Worm (Caenorhabditis elegans) whole organism, L1 larva: ENCODE data around the gene ZK131.11.
A peak's percentile ranks its signal among the peaks of the same experiment; 100 is the strongest.

Source experiments
- C04F5.9 ChIP-seq: sonication (generic microtip); optimal IDR thresholded peaks from 2 replicates; lab custom pipeline; 2016; ENCODE audit warnings: missing genetic modification characterization, missing compliant biosample characterization
- F16B12.6 ChIP-seq: fragments of 150-350 bp; optimal IDR thresholded peaks from 2 replicates; lab custom pipeline; 2014; ENCODE audit warnings: missing biosample characterization, missing genetic modification characterization
- Y116A8C.19 ChIP-seq: sonication (generic microtip); optimal IDR thresholded peaks from 2 replicates; lab custom pipeline; 2016; ENCODE audit warnings: missing compliant biosample characterization, missing genetic modification characterization, borderline replicate concordance
- aha-1 ChIP-seq: fragments of 150-350 bp; optimal IDR thresholded peaks from 2 replicates; lab custom pipeline; 2014; ENCODE audit warnings: missing biosample characterization, missing genetic modification characterization
- ceh-63 ChIP-seq: fragments of 200-800 bp; sonication (Bioruptor generic); optimal IDR thresholded peaks from 2 replicates; lab custom pipeline; 2018; ENCODE audit warnings: mild to moderate bottlenecking, missing genetic modification characterization, missing compliant biosample characterization
- ceh-82 ChIP-seq, 3 experiments: fragments of 150-350 bp in 1 of 3; sonication (generic microtip) in 2 of 3; optimal IDR thresholded peaks; 2 replicates each; lab custom pipeline; 2014 to 2017; ENCODE audit warnings: missing biosample characterization in 3 of 3, missing genetic modification characterization in 3 of 3
- ces-1 ChIP-seq: fragments of 150-350 bp; optimal IDR thresholded peaks from 2 replicates; lab custom pipeline; 2014; ENCODE audit warnings: missing biosample characterization, missing genetic modification reagents, missing genetic modification characterization
- dsc-1 ChIP-seq: sonication (generic microtip); optimal IDR thresholded peaks from 2 replicates; lab custom pipeline; 2016; ENCODE audit warnings: mild to moderate bottlenecking, missing genetic modification characterization, missing compliant biosample characterization
- efl-1 ChIP-seq, 4 experiments: fragments of 150-350 bp; optimal IDR thresholded peaks in 3 of 4; peaks in 1 of 4; 1 replicate in 1 of 4; 2 replicates in 3 of 4; lab custom pipeline; 2014; ENCODE audit warnings: missing biosample characterization in 2 of 4, missing genetic modification characterization in 2 of 4, missing genetic modification reagents in 2 of 4
- egl-13 ChIP-seq: sonication (generic microtip); optimal IDR thresholded peaks from 2 replicates; lab custom pipeline; 2016; ENCODE audit warnings: missing genotype, missing genetic modification reagents, missing genetic modification characterization, missing compliant biosample characterization
- elt-2 ChIP-seq: sonication (generic microtip); optimal IDR thresholded peaks from 2 replicates; lab custom pipeline; 2016; ENCODE audit warnings: missing genetic modification characterization, mild to moderate bottlenecking, inconsistent platforms, missing compliant biosample characterization, missing genetic modification reagents
- elt-3 ChIP-seq, 6 experiments: fragments of 150-350 bp in 1 of 6; sonication (generic microtip); optimal IDR thresholded peaks; 2 replicates each; lab custom pipeline; 2017 to 2018; ENCODE audit warnings: missing biosample characterization in 6 of 6, missing genetic modification characterization in 6 of 6, inconsistent platforms in 1 of 6
- fkh-4 ChIP-seq: sonication (generic microtip); optimal IDR thresholded peaks from 2 replicates; lab custom pipeline; 2016; ENCODE audit warnings: missing compliant biosample characterization, missing genetic modification characterization, borderline replicate concordance
- fkh-8 ChIP-seq: sonication (generic microtip); optimal IDR thresholded peaks from 2 replicates; lab custom pipeline; 2016; ENCODE audit warnings: mild to moderate bottlenecking, missing genetic modification characterization, missing compliant biosample characterization
- fos-1 ChIP-seq: fragments of 150-350 bp; optimal IDR thresholded peaks from 2 replicates; lab custom pipeline; 2014; ENCODE audit warnings: missing biosample characterization, missing genetic modification characterization
- grh-1 ChIP-seq: fragments of 200-800 bp; sonication (Bioruptor generic); IDR thresholded peaks from 2 replicates; pipeline ENCODE4 v1.3.6; 2022; ENCODE audit warnings: missing genetic modification reagents, missing genetic modification characterization, missing compliant biosample characterization
- hpl-2 ChIP-seq: fragments of 150-350 bp; optimal IDR thresholded peaks from 2 replicates; lab custom pipeline; 2014; ENCODE audit warnings: missing biosample characterization, missing genetic modification reagents, missing genetic modification characterization
- lin-13 ChIP-seq: fragments of 150-350 bp; optimal IDR thresholded peaks from 2 replicates; lab custom pipeline; 2014; ENCODE audit warnings: missing biosample characterization, missing genetic modification reagents, missing genetic modification characterization
- lin-14 ChIP-seq: fragments of 200-800 bp; sonication (Bioruptor generic); optimal IDR thresholded peaks from 2 replicates; lab custom pipeline; 2018; ENCODE audit warnings: mild to moderate bottlenecking, missing genetic modification characterization, moderate library complexity, missing compliant biosample characterization
- lin-15B ChIP-seq: fragments of 150-350 bp; sonication (generic microtip); optimal IDR thresholded peaks from 3 replicates; lab custom pipeline; 2014; ENCODE audit warnings: missing biosample characterization, missing genetic modification characterization
- lin-35 ChIP-seq, 2 experiments: fragments of 150-350 bp; optimal IDR thresholded peaks; 2 replicates each; lab custom pipeline; 2014; ENCODE audit warnings: missing biosample characterization in 2 of 2, missing genetic modification characterization in 2 of 2, missing genetic modification reagents in 2 of 2
- lin-39 ChIP-seq: fragments of 150-350 bp; optimal IDR thresholded peaks from 2 replicates; lab custom pipeline; 2014; ENCODE audit warnings: missing biosample characterization, missing genetic modification reagents, missing genetic modification characterization
- mab-9 ChIP-seq: fragments of 200-800 bp; sonication (Bioruptor generic); IDR thresholded peaks from 2 replicates; pipeline ENCODE4 v1.3.6; 2022; ENCODE audit warnings: missing genetic modification reagents, missing genetic modification characterization, missing compliant biosample characterization
- mep-1 ChIP-seq: fragments of 150-350 bp; optimal IDR thresholded peaks from 2 replicates; lab custom pipeline; 2014; ENCODE audit warnings: missing biosample characterization, missing genetic modification characterization
- nhr-20 ChIP-seq: sonication (generic microtip); optimal IDR thresholded peaks from 2 replicates; lab custom pipeline; 2016; ENCODE audit warnings: mild to moderate bottlenecking, missing genetic modification characterization, missing compliant biosample characterization
- nhr-28 ChIP-seq: fragments of 150-350 bp; optimal IDR thresholded peaks from 2 replicates; lab custom pipeline; 2014; ENCODE audit warnings: missing biosample characterization, missing genetic modification characterization
- nhr-76 ChIP-seq: sonication (generic microtip); optimal IDR thresholded peaks from 2 replicates; lab custom pipeline; 2017; ENCODE audit warnings: missing biosample characterization, missing genetic modification characterization
- nhr-84 ChIP-seq: sonication (generic microtip); optimal IDR thresholded peaks from 2 replicates; lab custom pipeline; 2017; ENCODE audit warnings: missing biosample characterization, missing genetic modification characterization
- pqm-1 ChIP-seq: sonication (generic microtip); optimal IDR thresholded peaks from 3 replicates; lab custom pipeline; 2017; ENCODE audit warnings: missing biosample characterization, missing genetic modification characterization
- rnt-1 ChIP-seq: sonication (generic microtip); optimal IDR thresholded peaks from 2 replicates; lab custom pipeline; 2016; ENCODE audit warnings: mild to moderate bottlenecking, missing genetic modification characterization, moderate library complexity, missing compliant biosample characterization
- snu-23 ChIP-seq: sonication (generic microtip); optimal IDR thresholded peaks from 2 replicates; lab custom pipeline; 2016; ENCODE audit warnings: missing genetic modification characterization, missing compliant biosample characterization
- sox-4 ChIP-seq: sonication (generic microtip); optimal IDR thresholded peaks from 2 replicates; lab custom pipeline; 2016; ENCODE audit warnings: missing genetic modification characterization, missing compliant biosample characterization
- sptf-1 ChIP-seq: fragments of 150-350 bp; optimal IDR thresholded peaks from 2 replicates; lab custom pipeline; 2014; ENCODE audit warnings: missing biosample characterization, missing genetic modification characterization
- swsn-7 ChIP-seq: sonication (generic microtip); optimal IDR thresholded peaks from 2 replicates; lab custom pipeline; 2016; ENCODE audit warnings: missing genetic modification characterization, missing compliant biosample characterization
- tlp-1 ChIP-seq: fragments of 150-350 bp; optimal IDR thresholded peaks from 2 replicates; lab custom pipeline; 2014; ENCODE audit warnings: missing biosample characterization, missing genetic modification characterization
- unc-130 ChIP-seq: fragments of 150-350 bp; optimal IDR thresholded peaks from 2 replicates; lab custom pipeline; 2017; ENCODE audit warnings: missing biosample characterization, missing genetic modification characterization, inconsistent platforms
- unc-62 ChIP-seq: fragments of 150-350 bp; optimal IDR thresholded peaks from 2 replicates; lab custom pipeline; 2014; ENCODE audit warnings: missing biosample characterization, missing genetic modification reagents, missing genetic modification characterization
- vab-15 ChIP-seq: sonication (generic microtip); optimal IDR thresholded peaks from 2 replicates; lab custom pipeline; 2017; ENCODE audit warnings: missing genotype, mild to moderate bottlenecking, missing genetic modification characterization, missing compliant biosample characterization
- zag-1 ChIP-seq: fragments of 150-350 bp; optimal IDR thresholded peaks from 2 replicates; lab custom pipeline; 2014; ENCODE audit warnings: missing biosample characterization, missing genetic modification characterization
- zip-4 ChIP-seq: fragments of 200-800 bp; sonication (Bioruptor generic); optimal IDR thresholded peaks from 2 replicates; lab custom pipeline; 2018; ENCODE audit warnings: mild to moderate bottlenecking, missing genetic modification characterization, moderate library complexity, missing compliant biosample characterization
- ztf-11 ChIP-seq, 2 experiments: sonication (generic microtip); optimal IDR thresholded peaks; 2 replicates each; lab custom pipeline; 2016 to 2017; ENCODE audit warnings: missing genetic modification characterization in 2 of 2, missing biosample characterization in 1 of 2, missing compliant biosample characterization in 1 of 2
- ztf-4 ChIP-seq: fragments of 150-350 bp; optimal IDR thresholded peaks from 2 replicates; lab custom pipeline; 2014; ENCODE audit warnings: missing biosample characterization, missing genetic modification characterization

The ZK131.11 gene

DNA sequence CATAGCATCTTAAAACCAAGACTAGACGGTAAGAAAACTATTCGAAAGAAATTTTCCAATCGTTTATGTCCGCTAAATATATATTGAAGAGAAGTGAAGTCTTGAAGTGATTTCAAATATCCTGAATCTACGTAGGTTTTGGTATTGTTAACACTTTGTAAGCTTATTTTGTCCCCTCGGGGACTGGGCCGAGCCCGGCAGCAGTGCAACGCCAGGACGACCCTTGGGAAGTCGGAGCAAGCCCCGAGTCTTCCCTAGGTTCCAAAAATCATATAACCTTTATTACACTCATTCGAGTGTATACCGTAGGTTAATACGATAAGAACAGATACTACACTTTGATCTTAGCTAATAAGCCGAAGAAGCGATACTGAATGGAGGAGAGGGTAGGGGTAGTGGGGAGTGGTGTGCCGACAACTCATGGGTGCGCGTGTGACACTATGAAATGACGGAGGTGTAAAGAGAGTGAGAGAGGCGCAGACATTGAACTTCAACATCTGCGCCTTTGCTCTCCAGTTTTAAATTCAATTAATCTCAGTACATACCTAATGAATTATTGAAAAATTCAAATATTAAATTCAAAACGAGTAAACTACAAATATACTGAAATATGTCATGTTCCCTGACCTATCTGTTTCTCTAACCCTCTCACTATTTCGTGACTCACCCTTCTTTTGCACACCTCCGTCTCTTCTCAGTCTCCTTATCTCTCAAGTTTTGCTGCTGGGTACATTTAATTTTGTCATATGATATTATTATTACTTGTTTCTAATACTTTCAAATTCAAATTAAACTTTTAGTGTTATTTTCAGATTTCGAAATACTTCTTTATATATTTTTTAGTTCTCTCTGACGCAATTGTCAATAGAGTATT is 37.3 kb downstream of the ZK131.11 start (continued):
- peak; percentile 32 for TF ChIP-seq elt-2
- peak; percentile 17 for TF ChIP-seq fos-1 (tag; lab: Kevin White, UChicago)
- peak; percentile 63 for TF ChIP-seq snu-23 (GFP tag; lab: Kevin White, UChicago)
- TF ChIP-seq lin-14 (GFP tag; lab: Kevin White, UChicago), result peak; percentile 74

- TF ChIP-seq sox-4, result no peak
- no peak for TF ChIP-seq mep-1 (tag; lab: Kevin White, UChicago)
- TF ChIP-seq efl-1 (optimal IDR thresholded peaks at IDR 0.05; lab: Kevin White, UChicago), result no peak
- TF ChIP-seq efl-1 (GFP tag; optimal IDR thresholded peaks at IDR 0.05 in 1 of 2; lab: Kevin White, UChicago), result peak in 1 of 2 experiments; percentile 74
Measured at ce11 chrII:13830255-13830654, 38.2 kb downstream of the ZK131.11 start, which contains the start of gene F08G2.4. F08G2.4 (plus strand) TSS chrII:13830602.

DNA sequence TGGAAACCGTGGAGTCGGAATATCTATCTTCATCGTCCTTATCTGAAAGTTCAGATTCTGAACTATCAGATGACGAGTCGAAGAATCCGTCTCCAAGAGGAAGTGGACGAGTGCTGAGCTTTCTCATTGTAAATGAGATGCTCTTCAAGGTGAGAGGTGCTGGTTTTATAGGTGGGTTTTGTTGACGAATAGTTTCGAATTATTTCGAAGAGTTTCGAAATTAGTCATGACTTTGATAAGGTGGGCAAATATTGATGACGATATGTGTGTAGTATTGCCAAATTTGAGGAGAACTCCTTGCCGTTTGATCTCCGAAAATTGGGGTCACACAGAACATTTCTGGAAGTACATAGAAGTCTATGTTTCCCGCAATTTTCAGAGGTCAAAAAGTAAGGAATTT is 41.5 kb downstream of the ZK131.11 start, which contains the start of gene F08G2.5:
TSS of gene F08G2.5 (minus strand) at position 127 of the 400 bp plus-strand sequence.
- TF ChIP-seq egl-13 (tag; lab: Kevin White, UChicago) (no peak), ztf-11 (tag; optimal IDR thresholded peaks at IDR 0.05; lab: Kevin White, UChicago) (no peak), zip-4 (GFP tag; lab: Kevin White, UChicago) (no peak), lin-35 (GFP tag; optimal IDR thresholded peaks at IDR 0.05; lab: Kevin White, UChicago) (peak in 1 of 2 experiments; percentile 33), unc-62 (GFP tag; lab: Kevin White, UChicago) (no peak)

DNA sequence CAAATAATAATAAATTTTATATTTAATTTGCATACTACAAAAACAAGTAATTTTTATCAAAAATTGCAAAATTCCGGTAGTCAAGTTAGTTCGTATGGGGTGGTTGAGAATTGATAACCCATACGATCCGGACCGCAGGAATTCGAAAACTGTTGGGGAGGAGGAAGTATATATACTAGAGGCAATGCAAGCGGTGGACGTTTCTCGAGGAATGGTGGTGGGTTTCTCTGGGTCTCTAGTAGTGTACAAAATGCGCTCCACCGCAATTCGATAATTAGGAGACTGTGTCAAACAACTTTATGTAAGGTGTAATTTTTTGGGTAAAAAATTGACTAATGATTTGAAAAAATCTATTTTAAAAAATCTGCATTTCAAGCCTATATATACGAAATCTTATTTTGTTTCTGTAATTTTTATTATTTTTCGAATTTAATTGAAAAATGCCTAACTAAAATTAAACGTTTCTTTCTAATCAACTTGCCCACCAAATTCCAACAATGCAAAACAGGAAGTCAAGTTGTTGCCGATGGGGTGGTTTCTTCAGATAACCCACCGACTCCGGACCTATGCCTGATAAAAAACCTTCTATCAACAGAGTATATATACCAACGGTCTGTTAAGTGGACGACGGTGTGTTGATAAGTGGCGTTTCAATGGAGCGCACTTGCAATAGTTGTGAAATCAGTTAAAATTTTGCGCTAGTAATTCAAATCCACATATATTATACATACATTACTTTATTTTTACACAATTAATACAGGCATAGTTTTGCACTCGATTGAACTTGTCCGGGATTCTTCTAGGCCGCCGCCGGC is 42.6 kb downstream of the ZK131.11 start:
- TF ChIP-seq fkh-8 (tag; lab: Kevin White, UChicago), result peak; percentile 89
- peak; percentile 97 for TF ChIP-seq unc-130 (tag; lab: Kevin White, UChicago)
- TF ChIP-seq lin-39, result peak; percentile 92
- TF ChIP-seq ceh-82 (tag; optimal IDR thresholded peaks at IDR 0.05; lab: Kevin White, UChicago), result peak; percentile 88 to 89 (median 89)
- peak; percentile 70 for TF ChIP-seq elt-2
- peak in 3 of 6 experiments; percentile 32 to 80 (median 78) for TF ChIP-seq elt-3 (tag; optimal IDR thresholded peaks at IDR 0.05; lab: Kevin White, UChicago)
- peak; percentile 88 for TF ChIP-seq lin-15B (tag; lab: Kevin White, UChicago)
- TF ChIP-seq dsc-1 (tag; lab: Kevin White, UChicago), result peak; percentile 99
- TF ChIP-seq Y116A8C.19 (tag; lab: Kevin White, UChicago), result peak; percentile 50
- TF ChIP-seq swsn-7, result peak; percentile 97
- no peak for TF ChIP-seq hpl-2 (GFP tag; lab: Kevin White, UChicago)
- TF ChIP-seq nhr-28 (tag; lab: Kevin White, UChicago), result no peak
- peak; percentile 97 for TF ChIP-seq snu-23 (GFP tag; lab: Kevin White, UChicago)
- TF ChIP-seq tlp-1, result no peak
- TF ChIP-seq ceh-63 (GFP tag; lab: Kevin White, UChicago), result no peak
- peak; percentile 54 for TF ChIP-seq nhr-76
- no peak for TF ChIP-seq zag-1 (tag; lab: Kevin White, UChicago)
- TF ChIP-seq vab-15 (tag; lab: Kevin White, UChicago), result peak; percentile 62
- peak; percentile 88 for TF ChIP-seq zip-4 (GFP tag; lab: Kevin White, UChicago)
- TF ChIP-seq nhr-84 (tag; lab: Kevin White, UChicago), result no peak
- peak; percentile 61 for TF ChIP-seq aha-1 (tag; lab: Kevin White, UChicago)
- no peak for TF ChIP-seq pqm-1
- peak; percentile 92 for TF ChIP-seq lin-14 (GFP tag; lab: Kevin White, UChicago)
- TF ChIP-seq rnt-1 (tag; lab: Kevin White, UChicago), result peak; percentile 87
- peak; percentile 65 for TF ChIP-seq F16B12.6
- peak; percentile 58 for TF ChIP-seq fkh-4
- TF ChIP-seq nhr-20 (tag; lab: Kevin White, UChicago), result peak; percentile 97
- TF ChIP-seq sptf-1 (tag; lab: Kevin White, UChicago), result no peak
- peak; percentile 74 for TF ChIP-seq mab-9 (GFP tag; lab: Robert Waterston, UW)
- TF ChIP-seq grh-1 (GFP tag; lab: Robert Waterston, UW), result peak; percentile 79
- peak; percentile 72 for TF ChIP-seq C04F5.9 (tag; lab: Kevin White, UChicago)
- peak; percentile 88 for TF ChIP-seq ztf-4
- TF ChIP-seq ces-1 (GFP tag; lab: Kevin White, UChicago), result no peak
- peak; percentile 94 for TF ChIP-seq lin-13 (GFP tag; lab: Kevin White, UChicago)
